Worm (Caenorhabditis elegans) whole organism, L4 larva: Measurements from ENCODE around the gene lon-3.

Experiments
- lim-7 ChIP-seq: fragments of 200-800 bp; sonication (Bioruptor generic); IDR thresholded peaks from 2 replicates; pipeline ENCODE4 v1.3.6; 2022; ENCODE audit warnings: missing genetic modification characterization, missing compliant biosample characterization
- lin-15B ChIP-seq: fragments of 150-350 bp; sonication (generic microtip); optimal IDR thresholded peaks from 3 replicates; lab custom pipeline; 2014; ENCODE audit warnings: missing biosample characterization, missing genetic modification characterization
- nhr-11 ChIP-seq: fragments of 150-350 bp; optimal IDR thresholded peaks from 2 replicates; lab custom pipeline; 2014; ENCODE audit warnings: missing biosample characterization, missing genetic modification characterization
- nhr-25 ChIP-seq: sonication (generic microtip); optimal IDR thresholded peaks from 2 replicates; lab custom pipeline; 2017; ENCODE audit warnings: missing genetic modification characterization, mild to moderate bottlenecking, missing compliant biosample characterization, antibody characterized with exemption, moderate library complexity, borderline replicate concordance; ENCODE audit not compliant: insufficient read depth
- zip-2 ChIP-seq: fragments of 150-350 bp; optimal IDR thresholded peaks from 2 replicates; lab custom pipeline; 2014; ENCODE audit warnings: missing biosample characterization, missing genetic modification characterization

ce11 chrV:12170114-12170513, 28.3 kb downstream of the lon-3 start, which contains the start of gene ZK863.1:
- no peak for TF ChIP-seq nhr-11 (tag; lab: Kevin White, UChicago)
- no peak for TF ChIP-seq zip-2 (tag; lab: Kevin White, UChicago)
- TF ChIP-seq lim-7 (GFP tag; lab: Robert Waterston, UW) = no peak
- TF ChIP-seq lin-15B (tag; lab: Kevin White, UChicago) = no peak
- no peak for TF ChIP-seq nhr-25
